Worm (Caenorhabditis elegans) whole organism, young adult: ENCODE measurements around the gene C08F11.1.
"Not testable (repeated sequence)": the region's sequence is repeated elsewhere in the genome, so short reads cannot be mapped to it uniquely, and the experiment has no call there.

Experiments used
- C17E4.6 ChIP-seq: fragments of 200-800 bp; sonication (Bioruptor generic); IDR thresholded peaks from 2 replicates; pipeline ENCODE4 v1.3.6; 2022; ENCODE audit warnings: missing genetic modification reagents, missing genetic modification characterization, missing compliant biosample characterization
- D2030.7 ChIP-seq: fragments of 200-800 bp; sonication (Bioruptor generic); IDR thresholded peaks from 2 replicates; pipeline ENCODE4 v1.3.6; 2022; ENCODE audit warnings: missing genetic modification reagents, missing genetic modification characterization, missing compliant biosample characterization
- F33H1.4 ChIP-seq: fragments of 200-800 bp; sonication (Bioruptor generic); IDR thresholded peaks from 2 replicates; pipeline ENCODE4 v1.3.6; 2022; ENCODE audit warnings: missing genetic modification reagents, missing genetic modification characterization, missing compliant biosample characterization
- F49E8.2 ChIP-seq: sonication (generic microtip); optimal IDR thresholded peaks from 3 replicates; lab custom pipeline; 2017; ENCODE audit warnings: missing genetic modification characterization, mild to moderate bottlenecking, missing compliant biosample characterization, antibody characterized with exemption, moderate library complexity; ENCODE audit not compliant: insufficient read depth
- F57C9.4 ChIP-seq: sonication (generic microtip); optimal IDR thresholded peaks from 2 replicates; lab custom pipeline; 2017; ENCODE audit warnings: mild to moderate bottlenecking, missing genetic modification characterization, missing compliant biosample characterization
- K12H6.12 ChIP-seq: fragments of 200-800 bp; sonication (Bioruptor generic); optimal IDR thresholded peaks from 2 replicates; lab custom pipeline; 2018; ENCODE audit warnings: mild to moderate bottlenecking, missing genetic modification characterization, missing compliant biosample characterization
- Y53F4B.3 ChIP-seq: fragments of 200-800 bp; sonication (Bioruptor generic); IDR thresholded peaks from 2 replicates; pipeline ENCODE4 v1.3.6; 2022; ENCODE audit warnings: missing genetic modification reagents, missing genetic modification characterization, missing compliant biosample characterization
- Y56A3A.18 ChIP-seq: fragments of 200-800 bp; sonication (Bioruptor generic); IDR thresholded peaks from 2 replicates; pipeline ENCODE4 v1.3.6; 2022; ENCODE audit warnings: missing genetic modification reagents, missing genetic modification characterization, missing compliant biosample characterization
- Y79H2A.3 ChIP-seq: fragments of 200-800 bp; sonication (Bioruptor generic); conservative IDR thresholded peaks from 2 replicates; pipeline ENCODE4 v1.3.6; 2022; ENCODE audit warnings: missing genetic modification reagents, missing genetic modification characterization, missing compliant biosample characterization
- Y95B8A.8 ChIP-seq: fragments of 200-800 bp; sonication (Bioruptor generic); IDR thresholded peaks from 2 replicates; pipeline ENCODE4 v1.3.6; 2022; ENCODE audit warnings: missing genetic modification reagents, missing genetic modification characterization, missing compliant biosample characterization
- aptf-2 ChIP-seq: fragments of 200-800 bp; sonication (Bioruptor generic); conservative IDR thresholded peaks from 2 replicates; pipeline ENCODE4 v1.3.6; 2022; ENCODE audit warnings: missing genetic modification reagents, missing genetic modification characterization, missing compliant biosample characterization
- attf-3 ChIP-seq: fragments of 200-800 bp; sonication (Bioruptor generic); conservative IDR thresholded peaks from 2 replicates; pipeline ENCODE4 v1.3.6; 2022; ENCODE audit warnings: missing genetic modification reagents, missing genetic modification characterization, missing compliant biosample characterization
- ceh-100 ChIP-seq: fragments of 200-800 bp; sonication (Bioruptor generic); IDR thresholded peaks from 2 replicates; pipeline ENCODE4 v1.3.6; 2022; ENCODE audit warnings: missing genetic modification reagents, missing genetic modification characterization, missing compliant biosample characterization
- ceh-79 ChIP-seq: sonication (generic microtip); optimal IDR thresholded peaks from 2 replicates; lab custom pipeline; 2017; ENCODE audit warnings: mild to moderate bottlenecking, missing genetic modification characterization, missing compliant biosample characterization
- egl-18 ChIP-seq: fragments of 200-800 bp; sonication (Bioruptor generic); IDR thresholded peaks from 2 replicates; pipeline ENCODE4 v1.3.6; 2022; ENCODE audit warnings: missing genetic modification reagents, missing genetic modification characterization, missing compliant biosample characterization
- him-1 ChIP-seq: sonication (generic microtip); optimal IDR thresholded peaks from 2 replicates; lab custom pipeline; 2016; ENCODE audit warnings: missing genotype, missing genetic modification reagents, missing genetic modification characterization, missing compliant biosample characterization
- hlh-26 ChIP-seq: fragments of 200-800 bp; sonication (Bioruptor generic); conservative IDR thresholded peaks from 2 replicates; pipeline ENCODE4 v1.3.6; 2022; ENCODE audit warnings: missing genetic modification reagents, missing genetic modification characterization, missing compliant biosample characterization
- hsf-1 ChIP-seq: fragments of 200-800 bp; sonication (Bioruptor generic); IDR thresholded peaks from 2 replicates; pipeline ENCODE4 v1.3.6; 2022; ENCODE audit warnings: missing genetic modification reagents, missing genetic modification characterization, missing compliant biosample characterization
- lag-1 ChIP-seq: fragments of 200-800 bp; sonication (Bioruptor generic); IDR thresholded peaks from 2 replicates; pipeline ENCODE4 v1.3.6; 2022; ENCODE audit warnings: missing genetic modification reagents, missing genetic modification characterization, missing compliant biosample characterization
- lir-1 ChIP-seq: fragments of 200-800 bp; sonication (Bioruptor generic); conservative IDR thresholded peaks from 2 replicates; pipeline ENCODE4 v1.3.6; 2022; ENCODE audit warnings: missing genetic modification reagents, missing genetic modification characterization, missing compliant biosample characterization
- madf-8 ChIP-seq: fragments of 200-800 bp; sonication (Bioruptor generic); conservative IDR thresholded peaks from 2 replicates; pipeline ENCODE4 v1.3.6; 2022; ENCODE audit warnings: missing genetic modification reagents, missing genetic modification characterization, missing compliant biosample characterization
- mes-4 ChIP-seq: sonication (generic microtip); optimal IDR thresholded peaks from 2 replicates; lab custom pipeline; 2016; ENCODE audit warnings: missing genotype, missing genetic modification characterization, missing compliant biosample characterization
- nfya-1 ChIP-seq: sonication (generic microtip); optimal IDR thresholded peaks from 2 replicates; lab custom pipeline; 2017; ENCODE audit warnings: antibody characterized with exemption, missing compliant biosample characterization, missing genetic modification characterization, borderline replicate concordance; ENCODE audit not compliant: insufficient read depth
- somi-1 ChIP-seq: fragments of 200-800 bp; sonication (Bioruptor generic); optimal IDR thresholded peaks from 2 replicates; lab custom pipeline; 2018; ENCODE audit warnings: mild to moderate bottlenecking, missing genetic modification characterization, missing compliant biosample characterization
- sptf-2 ChIP-seq: fragments of 200-800 bp; sonication (Bioruptor generic); optimal IDR thresholded peaks from 2 replicates; lab custom pipeline; 2018; ENCODE audit warnings: mild to moderate bottlenecking, missing genetic modification characterization, missing compliant biosample characterization
- zfh-2 ChIP-seq: fragments of 200-800 bp; sonication (Bioruptor generic); conservative IDR thresholded peaks from 2 replicates; pipeline ENCODE4 v1.3.6; 2022; ENCODE audit warnings: missing genetic modification reagents, missing genetic modification characterization, missing compliant biosample characterization
- ztf-18 ChIP-seq: sonication (generic microtip); optimal IDR thresholded peaks from 2 replicates; lab custom pipeline; 2016; ENCODE audit warnings: missing genotype, mild to moderate bottlenecking, missing genetic modification characterization, missing compliant biosample characterization
- ztf-25 ChIP-seq: fragments of 200-800 bp; sonication (Bioruptor generic); IDR thresholded peaks from 2 replicates; pipeline ENCODE4 v1.3.6; 2022; ENCODE audit warnings: missing genetic modification reagents, missing genetic modification characterization, missing compliant biosample characterization
- ztf-3 ChIP-seq: fragments of 200-800 bp; sonication (Bioruptor generic); optimal IDR thresholded peaks from 2 replicates; lab custom pipeline; 2018; ENCODE audit warnings: mild to moderate bottlenecking, missing genetic modification characterization, missing compliant biosample characterization
- ztf-6 ChIP-seq: fragments of 200-800 bp; sonication (Bioruptor generic); IDR thresholded peaks from 2 replicates; pipeline ENCODE4 v1.3.6; 2022; ENCODE audit warnings: missing genetic modification reagents, missing genetic modification characterization, missing compliant biosample characterization

The C08F11.1 gene

ce11 chrIV:13645823-13646222 is 22.2 kb downstream of the C08F11.1 start, which contains the start of gene srz-29:
srz-29 (minus strand) TSS chrIV:13645923.
- TF ChIP-seq ztf-6 (GFP tag; lab: Robert Waterston, UW), result no peak
- no peak for TF ChIP-seq F49E8.2 (tag; lab: Kevin White, UChicago)
- no peak for TF ChIP-seq somi-1
- no peak for TF ChIP-seq Y56A3A.18
- no peak for TF ChIP-seq Y79H2A.3 (GFP tag; lab: Robert Waterston, UW)
- TF ChIP-seq Y53F4B.3 (GFP tag; lab: Robert Waterston, UW), result no peak
- no peak for TF ChIP-seq hlh-26 (GFP tag; lab: Robert Waterston, UW)
- TF ChIP-seq F57C9.4 (tag; lab: Kevin White, UChicago), result no peak
- TF ChIP-seq, all 124 proteins: peak for 0

- TF ChIP-seq mes-4 (tag; lab: Kevin White, UChicago) (no peak), nfya-1 (tag; lab: Kevin White, UChicago) (no peak), hsf-1 (GFP tag; lab: Robert Waterston, UW) (no peak)
These were observed 23.9 kb downstream of the C08F11.1 start, which contains the start of gene ule-4 for ce11 chrIV:13647558-13647957. ule-4 (minus strand) TSS chrIV:13647658.

- TF ChIP-seq D2030.7 (GFP tag; lab: Robert Waterston, UW) (no peak), lag-1 (no peak), ztf-3 (GFP tag; lab: Kevin White, UChicago) (no peak), ztf-18 (no peak), K12H6.12 (no peak), lir-1 (GFP tag; lab: Robert Waterston, UW) (no peak), sptf-2 (GFP tag; lab: Kevin White, UChicago) (no peak), ceh-100 (GFP tag; lab: Robert Waterston, UW) (no peak), attf-3 (GFP tag; lab: Robert Waterston, UW) (no peak), ztf-25 (GFP tag; lab: Robert Waterston, UW) (no peak), ceh-79 (tag; lab: Kevin White, UChicago) (no peak)
These were observed 25.5 kb downstream of the C08F11.1 start, which contains the start of gene C08F11.10 for ce11 chrIV:13649126-13649525. C08F11.10 (minus strand) TSS chrIV:13649226.

DNA sequence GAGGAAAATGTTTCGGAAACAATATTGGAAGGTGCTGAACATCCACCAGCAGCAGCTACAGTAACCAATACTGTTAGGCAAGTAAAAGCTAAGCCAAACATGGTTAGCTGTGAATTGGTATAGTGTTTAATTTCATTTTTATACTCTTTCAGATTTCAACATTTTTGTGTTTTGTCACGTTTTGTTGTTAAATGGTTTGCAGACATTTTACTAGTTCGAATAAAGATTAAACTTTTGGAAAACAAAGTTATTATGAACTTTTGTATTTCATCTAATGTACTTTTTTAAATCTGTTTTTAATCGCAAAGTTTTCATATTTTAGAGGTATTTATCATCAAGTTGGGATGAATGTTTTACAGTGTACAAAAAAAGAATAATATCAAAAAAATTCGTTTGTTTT is 26.6 kb downstream of the C08F11.1 start, which contains the start of gene C08F11.17:
Gene C08F11.17, minus strand, starts transcription at position 101 of the 400 bp plus-strand sequence.
- TF ChIP-seq F33H1.4 (GFP tag; lab: Robert Waterston, UW) (no peak), madf-8 (GFP tag; lab: Robert Waterston, UW) (no peak), him-1 (tag; lab: Kevin White, UChicago) (no peak)

DNA sequence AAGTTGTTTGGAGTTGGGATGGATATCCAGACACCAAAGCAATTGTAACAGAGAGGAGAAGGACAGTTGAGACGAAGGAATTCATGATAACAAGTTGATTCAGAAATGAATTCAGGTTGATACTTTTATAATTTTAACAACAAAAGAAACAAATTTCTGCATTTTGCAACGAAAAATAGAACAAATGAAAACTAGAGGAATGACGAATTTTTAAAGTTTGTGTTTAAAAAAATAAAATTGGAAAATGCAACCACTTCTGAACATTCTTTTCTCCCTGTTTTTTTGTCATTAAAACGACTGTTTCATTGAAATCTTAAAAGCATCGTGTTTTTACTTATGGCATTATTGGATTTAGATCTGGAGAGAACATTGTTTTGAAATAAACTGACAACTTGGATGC is 27.8 kb downstream of the C08F11.1 start, which contains the start of gene C08F11.12:
Gene C08F11.12, minus strand, starts transcription at position 101 of the 400 bp plus-strand sequence.
- not testable (repeated sequence) for TF ChIP-seq ztf-3 (GFP tag; lab: Kevin White, UChicago); Y95B8A.8 (GFP tag; lab: Robert Waterston, UW); aptf-2 (GFP tag; lab: Robert Waterston, UW)

- TF ChIP-seq zfh-2, egl-18, C17E4.6: not testable (repeated sequence)
These were observed 28.4 kb downstream of the C08F11.1 start, which contains the start of gene Y45F10C.6 for ce11 chrIV:13652023-13652422. Y45F10C.6 (plus strand) TSS chrIV:13652323.
